Worm (Caenorhabditis elegans): ENCODE data around the gene puf-3.

DNA sequence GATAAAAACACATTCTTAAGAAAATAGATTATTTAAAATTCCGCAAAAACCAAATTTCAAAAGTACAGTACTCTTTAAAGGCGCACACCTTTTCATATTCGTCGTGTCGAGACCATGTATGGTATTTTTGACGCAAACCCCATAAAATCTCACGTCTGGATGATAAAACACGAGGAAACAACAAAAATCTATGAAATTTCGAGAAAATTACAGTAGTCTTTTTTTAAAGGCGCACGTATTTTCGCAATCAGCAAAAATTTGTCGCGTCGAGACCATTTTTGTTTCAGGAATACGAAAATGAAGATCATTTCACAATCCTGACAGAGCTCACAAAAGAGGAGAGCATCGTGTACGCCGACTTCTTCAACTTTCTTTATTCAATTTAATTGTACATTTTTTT lies 1.0 kb upstream of the puf-3 start:
- TF ChIP-seq ama-1 (optimal IDR thresholded peaks at IDR 0.05) (no peak), nhr-237 (tag; optimal IDR thresholded peaks at IDR 0.05) (no peak), cey-2 (tag; optimal IDR thresholded peaks at IDR 0.05; ENCODE audit: borderline replicate concordance, insufficient read depth) (no peak)
